Worm (Caenorhabditis elegans): ENCODE data around the gene nadk-2.

- no peak for TF ChIP-seq ama-1 (optimal IDR thresholded peaks at IDR 0.05)
- TF ChIP-seq ceh-13 (GFP tag; optimal IDR thresholded peaks at IDR 0.05): no peak
- TF ChIP-seq ceh-36 (tag; optimal IDR thresholded peaks at IDR 0.05): no peak
- no peak for TF ChIP-seq B0310.2 (tag; optimal IDR thresholded peaks at IDR 0.05)
- TF ChIP-seq pes-1 (GFP tag; IDR thresholded peaks at IDR 0.05): no peak
- no peak for TF ChIP-seq hmg-4 (GFP tag; optimal IDR thresholded peaks at IDR 0.05)
- TF ChIP-seq ets-7 (tag; optimal IDR thresholded peaks at IDR 0.05): no peak
- TF ChIP-seq tra-4 (tag; optimal IDR thresholded peaks at IDR 0.05): no peak
- TF ChIP-seq scrt-1 (GFP tag; IDR thresholded peaks at IDR 0.05): no peak
- no peak for TF ChIP-seq sea-1 (GFP tag; conservative IDR thresholded peaks at IDR 0.05)
- TF ChIP-seq tbx-11 (GFP tag; IDR thresholded peaks at IDR 0.05): no peak
- TF ChIP-seq aly-1 (tag; optimal IDR thresholded peaks at IDR 0.05): no peak
- no peak; the same call in 1 of the 2 replicates for TF ChIP-seq flt-1 (GFP tag; IDR thresholded peaks at IDR 0.05)
Measured at ce11 chrII:12089616-12090215, 40.3 kb downstream of the nadk-2 start.
